Fruit fly (Drosophila melanogaster) whole organism, prepupa: ENCODE measurements around the gene MtnD.

Experiments used
- CG11294 ChIP-seq: fragments of 200-800 bp; sonication (Bioruptor generic); IDR thresholded peaks from 2 replicates; pipeline ENCODE4 v1.3.6; 2022; ENCODE audit warnings: missing biosample characterization, missing genetic modification characterization
- CG16779 ChIP-seq: fragments of 200-800 bp; sonication (Bioruptor generic); optimal IDR thresholded peaks from 3 replicates; lab custom pipeline; 2017; ENCODE audit warnings: missing biosample characterization, mild to moderate bottlenecking, missing genetic modification characterization
- CG31627 ChIP-seq: fragments of 200-800 bp; sonication (Bioruptor generic); optimal IDR thresholded peaks from 3 replicates; lab custom pipeline; 2016; ENCODE audit warnings: missing biosample characterization, missing genetic modification characterization
- CG3919 ChIP-seq: fragments of 200-800 bp; sonication (Bioruptor generic); optimal IDR thresholded peaks from 3 replicates; lab custom pipeline; 2016; ENCODE audit warnings: missing biosample characterization, missing genetic modification characterization
- CG8319 ChIP-seq: fragments of 200-800 bp; sonication (Bioruptor generic); optimal IDR thresholded peaks from 3 replicates; lab custom pipeline; 2016; ENCODE audit warnings: missing biosample characterization, missing genetic modification characterization
- Eip75B ChIP-seq: fragments of 200-800 bp; sonication (Bioruptor generic); optimal IDR thresholded peaks from 3 replicates; lab custom pipeline; 2016; ENCODE audit warnings: missing biosample characterization, missing genetic modification characterization
- Sox15 ChIP-seq: fragments of 200-800 bp; sonication (Bioruptor generic); optimal IDR thresholded peaks from 3 replicates; lab custom pipeline; 2016; ENCODE audit warnings: missing biosample characterization, missing genetic modification characterization
- cyc ChIP-seq: fragments of 200-800 bp; sonication (Bioruptor generic); optimal IDR thresholded peaks from 3 replicates; lab custom pipeline; 2016; ENCODE audit warnings: missing biosample characterization, missing genetic modification characterization
- fd85E ChIP-seq: fragments of 200-800 bp; sonication (Bioruptor generic); optimal IDR thresholded peaks from 3 replicates; lab custom pipeline; 2016; ENCODE audit warnings: missing biosample characterization, missing genetic modification characterization

- TF ChIP-seq cyc, result no peak
- TF ChIP-seq Eip75B (GFP tag; lab: Kevin White, UChicago), result no peak
- no peak for TF ChIP-seq CG31627
- no peak for TF ChIP-seq CG8319 (GFP tag; lab: Kevin White, UChicago)
- no peak for TF ChIP-seq CG3919 (GFP tag; lab: Kevin White, UChicago)
- TF ChIP-seq Sox15 (GFP tag; lab: Kevin White, UChicago), result no peak
- no peak for TF ChIP-seq fd85E
- no peak for TF ChIP-seq CG11294
- TF ChIP-seq CG16779 (tag; lab: Kevin White, UChicago), result no peak
Measured at dm6 chr3R:20503646-20504045, 31.1 kb upstream of the MtnD start, which contains the start of gene MtnB.
